Fruit fly (Drosophila melanogaster) whole organism, pupa: ENCODE measurements around the gene CG13314.

Source experiments
- CG12605 ChIP-seq: fragments of 200-800 bp; sonication (Bioruptor generic); IDR thresholded peaks from 2 replicates; pipeline ENCODE4 v1.3.6; 2022; ENCODE audit warnings: missing biosample characterization, missing genetic modification characterization
- EcR ChIP-seq: fragments of 200-800 bp; sonication (Bioruptor generic); optimal IDR thresholded peaks from 3 replicates; lab custom pipeline; 2019; ENCODE audit warnings: missing biosample characterization, missing genetic modification characterization, mild to moderate bottlenecking, moderate library complexity, missing genetic modification reagents

dm6 chr3L:8949823-8950222 lies 31.8 kb upstream of the CG13314 start:
- TF ChIP-seq EcR = no peak
- no peak for TF ChIP-seq CG12605 (GFP tag; lab: Robert Waterston, UW)
